Worm (Caenorhabditis elegans): ENCODE measurements around the gene T23D5.8.

Gene T23D5.8

ce11 chrV:15730459-15730858 is 17.8 kb downstream of the T23D5.8 start, which contains the start of gene Y6E2A.10:
Gene Y6E2A.10 (minus strand): TSS chrV:15730559.
- TF ChIP-seq ets-7 (tag; optimal IDR thresholded peaks at IDR 0.05) (no peak), scrt-1 (GFP tag; IDR thresholded peaks at IDR 0.05) (no peak), sea-1 (GFP tag; conservative IDR thresholded peaks at IDR 0.05) (no peak), ceh-36 (tag; optimal IDR thresholded peaks at IDR 0.05) (no peak), hmbx-1 (tag; optimal IDR thresholded peaks at IDR 0.05) (no peak), ceh-13 (GFP tag; optimal IDR thresholded peaks at IDR 0.05) (no peak), hmg-4 (GFP tag; optimal IDR thresholded peaks at IDR 0.05) (no peak), hnd-1 (tag; optimal IDR thresholded peaks at IDR 0.05) (no peak), F13C5.2 (tag; optimal IDR thresholded peaks at IDR 0.05) (no peak), ama-1 (optimal IDR thresholded peaks at IDR 0.05) (no peak)

DNA sequence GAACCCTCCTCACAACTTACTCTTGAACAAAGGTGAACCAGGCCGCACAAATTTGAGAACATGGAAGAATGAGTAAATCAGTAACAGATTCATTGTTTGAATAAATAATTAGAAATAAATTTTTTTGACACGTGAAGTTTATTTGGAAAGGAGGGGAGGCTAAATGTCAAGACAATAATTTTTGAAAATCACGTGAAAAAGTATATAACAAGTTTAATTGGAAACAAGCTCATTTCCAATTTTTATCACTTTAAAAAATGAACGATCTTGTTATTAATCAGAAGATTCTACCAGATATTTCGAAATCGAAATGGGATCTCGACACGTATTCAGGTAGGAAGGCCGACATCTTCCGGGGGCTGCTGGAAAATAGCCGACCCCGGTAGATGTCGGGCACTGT is 21.6 kb downstream of the T23D5.8 start, which contains the start of the genes irld-57 and sfxn-1.3:
irld-57 (minus strand) TSS at position 101 of the 400 bp plus-strand sequence.
sfxn-1.3 (plus strand) TSS at position 232 of the 400 bp plus-strand sequence.
- no peak for TF ChIP-seq hmbx-1 (tag; optimal IDR thresholded peaks at IDR 0.05)
- TF ChIP-seq ceh-36 (tag; optimal IDR thresholded peaks at IDR 0.05), result no peak
- TF ChIP-seq hmg-4 (GFP tag; optimal IDR thresholded peaks at IDR 0.05), result no peak
- no peak for TF ChIP-seq ceh-13 (GFP tag; optimal IDR thresholded peaks at IDR 0.05)
- TF ChIP-seq aly-1 (tag; optimal IDR thresholded peaks at IDR 0.05), result no peak
- TF ChIP-seq ets-7 (tag; optimal IDR thresholded peaks at IDR 0.05), result no peak
- TF ChIP-seq tra-4 (tag; optimal IDR thresholded peaks at IDR 0.05), result no peak
- no peak for TF ChIP-seq F13C5.2 (tag; optimal IDR thresholded peaks at IDR 0.05)

DNA sequence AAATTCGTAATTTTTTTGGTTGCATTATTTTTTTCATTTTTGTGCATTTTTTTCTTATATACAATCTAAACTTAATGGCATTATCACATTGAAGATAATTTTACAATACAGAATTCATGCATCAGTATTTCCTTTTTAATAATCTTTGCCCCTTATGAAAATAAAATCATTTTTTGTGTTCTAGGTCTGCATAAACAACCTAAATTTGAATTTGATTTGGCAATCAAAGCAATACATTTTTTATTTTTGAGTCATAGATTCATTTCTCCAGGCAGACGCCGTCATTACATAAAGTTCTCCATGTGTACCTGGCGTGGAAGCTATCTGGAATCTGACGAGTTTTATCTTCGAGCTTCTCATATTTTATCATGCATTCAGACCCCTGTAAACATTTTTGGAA is 26.4 kb downstream of the T23D5.8 start, which contains the start of gene srh-140:
srh-140 (plus strand) TSS at position 301 of the 400 bp plus-strand sequence.
- TF ChIP-seq tbx-37 (GFP tag; conservative IDR thresholded peaks at IDR 0.05) (no peak), pes-1 (GFP tag; IDR thresholded peaks at IDR 0.05) (no peak), hmbx-1 (tag; optimal IDR thresholded peaks at IDR 0.05) (no peak), ceh-36 (tag; optimal IDR thresholded peaks at IDR 0.05) (no peak), hmg-4 (GFP tag; optimal IDR thresholded peaks at IDR 0.05) (no peak), tra-4 (tag; optimal IDR thresholded peaks at IDR 0.05) (no peak), ama-1 (optimal IDR thresholded peaks at IDR 0.05) (no peak), F13C5.2 (tag; optimal IDR thresholded peaks at IDR 0.05) (no peak), flt-1 (GFP tag; IDR thresholded peaks at IDR 0.05) (no peak), B0310.2 (tag; optimal IDR thresholded peaks at IDR 0.05) (no peak), sea-1 (GFP tag; conservative IDR thresholded peaks at IDR 0.05) (no peak), ets-7 (tag; optimal IDR thresholded peaks at IDR 0.05) (no peak), ceh-13 (GFP tag; optimal IDR thresholded peaks at IDR 0.05) (no peak), aly-1 (tag; optimal IDR thresholded peaks at IDR 0.05) (no peak), scrt-1 (GFP tag; IDR thresholded peaks at IDR 0.05) (no peak)

DNA sequence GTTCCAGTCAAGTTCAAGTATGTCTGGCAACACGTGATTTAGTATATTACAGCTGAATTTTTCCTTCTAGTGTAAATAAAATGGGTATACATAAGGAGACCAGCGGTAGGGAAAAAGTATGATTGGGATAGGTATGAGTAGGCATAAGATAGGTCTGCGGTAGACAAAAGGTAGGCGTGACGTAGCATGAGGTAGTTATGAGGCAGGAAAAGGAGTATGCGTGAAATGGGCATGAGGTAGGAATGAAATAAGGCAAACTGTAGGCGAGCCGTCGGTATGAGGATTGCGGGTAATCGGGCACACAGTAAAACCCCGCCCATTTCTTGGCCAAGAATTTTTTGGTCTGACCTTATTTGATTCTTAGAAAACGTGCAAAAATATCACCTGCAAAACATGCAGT is 26.8 kb downstream of the T23D5.8 start:
- no peak for TF ChIP-seq F13C5.2 (tag; optimal IDR thresholded peaks at IDR 0.05)
- no peak for TF ChIP-seq tbx-37 (GFP tag; conservative IDR thresholded peaks at IDR 0.05)
- no peak for TF ChIP-seq tbx-11 (GFP tag; IDR thresholded peaks at IDR 0.05)
- no peak for TF ChIP-seq ceh-13 (GFP tag; optimal IDR thresholded peaks at IDR 0.05)
- no peak for TF ChIP-seq hmbx-1 (tag; optimal IDR thresholded peaks at IDR 0.05)

DNA sequence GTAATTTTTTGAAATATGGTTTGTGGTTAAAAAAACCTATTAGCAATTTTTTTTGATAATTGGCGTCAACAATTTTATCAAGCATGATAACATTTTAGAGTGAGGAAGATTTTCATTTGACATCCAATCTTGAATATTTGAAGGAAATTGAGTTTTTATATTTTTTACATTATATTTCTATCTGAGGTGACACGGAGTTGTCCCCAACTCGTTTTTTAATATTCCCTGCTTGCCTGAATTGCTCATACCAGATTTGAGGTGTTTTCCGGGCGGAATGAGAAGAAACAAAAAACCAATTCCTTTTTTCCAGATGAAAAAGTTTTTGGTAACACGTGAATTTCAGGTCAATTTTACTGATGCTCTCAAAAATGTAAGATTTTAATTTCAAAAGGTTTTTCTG is 28.7 kb downstream of the T23D5.8 start, which contains the start of gene Y6E2A.7:
Y6E2A.7 (plus strand) TSS at position 301 of the 400 bp plus-strand sequence.
- no peak for TF ChIP-seq scrt-1 (GFP tag; IDR thresholded peaks at IDR 0.05)
- no peak for TF ChIP-seq tbx-11 (GFP tag; IDR thresholded peaks at IDR 0.05)
- no peak for TF ChIP-seq ets-7 (tag; optimal IDR thresholded peaks at IDR 0.05)
- no peak for TF ChIP-seq hmbx-1 (tag; optimal IDR thresholded peaks at IDR 0.05)
- no peak for TF ChIP-seq tra-4 (tag; optimal IDR thresholded peaks at IDR 0.05)
- TF ChIP-seq tbx-37 (GFP tag; conservative IDR thresholded peaks at IDR 0.05), result no peak
- TF ChIP-seq sea-1 (GFP tag; conservative IDR thresholded peaks at IDR 0.05), result no peak
- TF ChIP-seq pes-1 (GFP tag; IDR thresholded peaks at IDR 0.05), result no peak
- no peak for TF ChIP-seq F13C5.2 (tag; optimal IDR thresholded peaks at IDR 0.05)
- TF ChIP-seq hnd-1 (tag; optimal IDR thresholded peaks at IDR 0.05), result no peak
- no peak for TF ChIP-seq ama-1 (optimal IDR thresholded peaks at IDR 0.05)
- no peak for TF ChIP-seq aly-1 (tag; optimal IDR thresholded peaks at IDR 0.05)
- no peak for TF ChIP-seq flt-1 (GFP tag; IDR thresholded peaks at IDR 0.05)
- TF ChIP-seq ceh-13 (GFP tag; optimal IDR thresholded peaks at IDR 0.05), result no peak
- TF ChIP-seq B0310.2 (tag; optimal IDR thresholded peaks at IDR 0.05), result no peak
- TF ChIP-seq ceh-36 (tag; optimal IDR thresholded peaks at IDR 0.05), result no peak
- TF ChIP-seq hmg-4 (GFP tag; optimal IDR thresholded peaks at IDR 0.05), result no peak

DNA sequence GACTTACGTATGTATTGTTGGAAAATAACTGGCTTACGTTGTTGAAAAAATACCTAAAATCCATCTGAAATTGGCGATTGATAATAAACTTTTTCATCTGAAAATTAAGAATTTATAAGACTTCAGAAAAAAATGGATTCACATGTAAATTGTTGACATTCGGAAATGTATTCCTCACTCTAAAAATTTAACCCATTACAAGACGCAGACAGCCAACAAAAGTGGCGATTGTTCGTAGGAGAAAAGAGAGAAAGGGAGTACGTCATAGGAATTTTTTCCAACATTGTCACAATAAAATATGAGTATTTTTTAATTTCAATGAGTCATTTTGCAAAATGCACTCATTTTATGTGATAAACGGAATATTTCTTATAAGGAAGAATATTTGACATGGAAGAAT is 29.7 kb downstream of the T23D5.8 start, which contains the start of gene Y6E2A.5:
Y6E2A.5 (minus strand) TSS at position 101 of the 400 bp plus-strand sequence.
- TF ChIP-seq scrt-1 (GFP tag; IDR thresholded peaks at IDR 0.05), result no peak
- no peak for TF ChIP-seq tra-4 (tag; optimal IDR thresholded peaks at IDR 0.05)
- TF ChIP-seq ceh-13 (GFP tag; optimal IDR thresholded peaks at IDR 0.05), result no peak
- no peak for TF ChIP-seq ama-1 (optimal IDR thresholded peaks at IDR 0.05)
- no peak for TF ChIP-seq hmbx-1 (tag; optimal IDR thresholded peaks at IDR 0.05)
- TF ChIP-seq F13C5.2 (tag; optimal IDR thresholded peaks at IDR 0.05), result no peak
- no peak for TF ChIP-seq tbx-11 (GFP tag; IDR thresholded peaks at IDR 0.05)
- TF ChIP-seq ceh-36 (tag; optimal IDR thresholded peaks at IDR 0.05), result no peak
- TF ChIP-seq hmg-4 (GFP tag; optimal IDR thresholded peaks at IDR 0.05), result no peak
- no peak for TF ChIP-seq B0310.2 (tag; optimal IDR thresholded peaks at IDR 0.05)
- no peak for TF ChIP-seq aly-1 (tag; optimal IDR thresholded peaks at IDR 0.05)
- TF ChIP-seq hnd-1 (tag; optimal IDR thresholded peaks at IDR 0.05), result no peak
- no peak for TF ChIP-seq flt-1 (GFP tag; IDR thresholded peaks at IDR 0.05)
- no peak for TF ChIP-seq tbx-37 (GFP tag; conservative IDR thresholded peaks at IDR 0.05)
- no peak for TF ChIP-seq sea-1 (GFP tag; conservative IDR thresholded peaks at IDR 0.05)
- TF ChIP-seq pes-1 (GFP tag; IDR thresholded peaks at IDR 0.05), result no peak
- no peak for TF ChIP-seq ets-7 (tag; optimal IDR thresholded peaks at IDR 0.05)

DNA sequence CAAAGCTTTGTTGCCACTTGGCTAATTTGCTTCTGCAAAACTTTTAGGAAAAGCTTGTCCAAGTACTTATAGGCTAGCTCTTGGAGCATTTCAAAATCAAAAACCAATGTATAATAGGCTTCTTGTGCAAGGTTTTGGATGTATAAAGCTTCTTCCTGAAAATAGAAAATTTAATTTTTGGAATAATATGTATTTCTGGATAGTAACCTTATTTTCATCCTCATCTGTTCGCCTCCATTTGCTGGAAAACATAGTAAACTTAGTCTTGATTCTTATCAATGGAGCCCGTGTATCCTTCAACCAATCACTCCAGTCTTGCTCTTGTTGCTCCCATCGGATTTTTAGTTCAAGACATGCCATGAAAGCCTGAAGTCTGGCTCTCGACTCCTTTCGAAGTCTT is 31.6 kb downstream of the T23D5.8 start, which contains the start of gene Y6E2A.4:
Y6E2A.4 (minus strand) TSS at position 101 of the 400 bp plus-strand sequence.
- TF ChIP-seq scrt-1 (GFP tag; IDR thresholded peaks at IDR 0.05) (no peak), hmg-4 (GFP tag; optimal IDR thresholded peaks at IDR 0.05) (no peak), pes-1 (GFP tag; IDR thresholded peaks at IDR 0.05) (no peak), flt-1 (GFP tag; IDR thresholded peaks at IDR 0.05) (no peak), tra-4 (tag; optimal IDR thresholded peaks at IDR 0.05) (no peak), hmbx-1 (tag; optimal IDR thresholded peaks at IDR 0.05) (no peak), ceh-36 (tag; optimal IDR thresholded peaks at IDR 0.05) (no peak), tbx-11 (GFP tag; IDR thresholded peaks at IDR 0.05) (no peak), B0310.2 (tag; optimal IDR thresholded peaks at IDR 0.05) (no peak), ceh-13 (GFP tag; optimal IDR thresholded peaks at IDR 0.05) (no peak), ama-1 (optimal IDR thresholded peaks at IDR 0.05) (no peak), ets-7 (tag; optimal IDR thresholded peaks at IDR 0.05) (no peak), F13C5.2 (tag; optimal IDR thresholded peaks at IDR 0.05) (no peak), hnd-1 (tag; optimal IDR thresholded peaks at IDR 0.05) (no peak), sea-1 (GFP tag; conservative IDR thresholded peaks at IDR 0.05) (no peak), tbx-37 (GFP tag; conservative IDR thresholded peaks at IDR 0.05) (no peak), aly-1 (tag; optimal IDR thresholded peaks at IDR 0.05) (no peak)
